Fruit fly (Drosophila melanogaster) whole organism, embryonic: ENCODE measurements around the gene CG31661.

Experiments used
- CG10209 ChIP-seq: fragments of 200-800 bp; sonication (Bioruptor generic); optimal IDR thresholded peaks from 3 replicates; lab custom pipeline; 2017; ENCODE audit warnings: missing biosample characterization, mild to moderate bottlenecking, missing genetic modification characterization, missing genetic modification reagents
- CG13624 ChIP-seq: fragments of 200-800 bp; sonication (Bioruptor generic); optimal IDR thresholded peaks from 2 replicates; lab custom pipeline; 2016; ENCODE audit warnings: missing biosample characterization, missing genetic modification characterization
- CG14014 ChIP-seq: fragments of 200-800 bp; sonication (Bioruptor generic); IDR thresholded peaks from 2 replicates; pipeline ENCODE4 v1.3.6; 2022; ENCODE audit warnings: missing biosample characterization, missing genetic modification characterization
- CG14441 ChIP-seq: fragments of 200-800 bp; sonication (Bioruptor generic); IDR thresholded peaks from 2 replicates; pipeline ENCODE4 v1.3.6; 2022; ENCODE audit warnings: missing biosample characterization, missing genetic modification characterization
- CG14710 ChIP-seq: fragments of 200-800 bp; sonication (Bioruptor generic); optimal IDR thresholded peaks from 3 replicates; lab custom pipeline; 2019; ENCODE audit warnings: missing biosample characterization, mild to moderate bottlenecking, missing genetic modification characterization, moderate library complexity
- CG17612 ChIP-seq: fragments of 200-800 bp; sonication (Bioruptor generic); IDR thresholded peaks from 2 replicates; pipeline ENCODE4 v1.3.6; 2022; ENCODE audit warnings: missing biosample characterization, missing genetic modification characterization
- CG18262 ChIP-seq: fragments of 200-800 bp; optimal IDR thresholded peaks from 3 replicates; lab custom pipeline; 2019; ENCODE audit warnings: missing biosample characterization, mild to moderate bottlenecking, missing genetic modification characterization, moderate library complexity
- CG2116 ChIP-seq: fragments of 200-800 bp; sonication (Bioruptor generic); optimal IDR thresholded peaks from 3 replicates; lab custom pipeline; 2018; ENCODE audit warnings: missing biosample characterization, mild to moderate bottlenecking, missing genetic modification characterization
- CG33213 ChIP-seq: fragments of 200-800 bp; sonication (Bioruptor generic); optimal IDR thresholded peaks from 3 replicates; lab custom pipeline; 2016; ENCODE audit warnings: missing biosample characterization, missing genetic modification characterization
- CG6272 ChIP-seq: fragments of 200-800 bp; sonication (Bioruptor generic); IDR thresholded peaks from 2 replicates; pipeline ENCODE4 v1.3.6; 2022; ENCODE audit warnings: missing biosample characterization, missing genetic modification characterization
- CG7745 ChIP-seq: fragments of 200-800 bp; sonication (Bioruptor generic); optimal IDR thresholded peaks from 2 replicates; lab custom pipeline; 2018; ENCODE audit warnings: missing biosample characterization, mild to moderate bottlenecking, missing genetic modification characterization, moderate library complexity
- CG8944 ChIP-seq: fragments of 200-800 bp; sonication (Bioruptor generic); optimal IDR thresholded peaks from 3 replicates; lab custom pipeline; 2016; ENCODE audit warnings: missing biosample characterization, missing genetic modification characterization
- CG9817 ChIP-seq: fragments of 200-800 bp; sonication (Bioruptor generic); optimal IDR thresholded peaks from 2 replicates; lab custom pipeline; 2018; ENCODE audit warnings: missing biosample characterization, mild to moderate bottlenecking, missing genetic modification characterization, moderate library complexity
- CG9932 ChIP-seq: fragments of 200-800 bp; sonication (Bioruptor generic); IDR thresholded peaks from 2 replicates; pipeline ENCODE4 v1.3.6; 2022; ENCODE audit warnings: missing biosample characterization, missing genetic modification characterization
- CoRest ChIP-seq: fragments of 200-800 bp; sonication (Bioruptor generic); optimal IDR thresholded peaks from 3 replicates; lab custom pipeline; 2018; ENCODE audit warnings: missing biosample characterization, mild to moderate bottlenecking, missing genetic modification characterization, moderate library complexity
- Dbx ChIP-seq: fragments of 200-800 bp; sonication (Bioruptor generic); IDR thresholded peaks from 3 replicates; pipeline ENCODE4 v1.3.6; 2022; ENCODE audit warnings: missing biosample characterization, missing genetic modification characterization
- Dek ChIP-seq: fragments of 200-800 bp; sonication (Bioruptor generic); optimal IDR thresholded peaks from 3 replicates; lab custom pipeline; 2019; ENCODE audit warnings: missing biosample characterization, mild to moderate bottlenecking, missing genetic modification characterization, moderate library complexity
- Doc3 ChIP-seq: fragments of 200-800 bp; sonication (Bioruptor generic); IDR thresholded peaks from 3 replicates; pipeline ENCODE4 v1.3.6; 2022; ENCODE audit warnings: missing biosample characterization, missing genetic modification characterization; ENCODE audit not compliant: partially characterized antibody
- HLH4C ChIP-seq: fragments of 200-800 bp; sonication (Bioruptor generic); IDR thresholded peaks from 3 replicates; pipeline ENCODE4 v1.3.6; 2022; ENCODE audit warnings: missing biosample characterization, missing genetic modification characterization; ENCODE audit not compliant: partially characterized antibody
- Hsf ChIP-seq: fragments of 200-800 bp; sonication (Bioruptor generic); optimal IDR thresholded peaks from 3 replicates; lab custom pipeline; 2016; ENCODE audit warnings: missing biosample characterization, missing genetic modification characterization
- Lim3 ChIP-seq: fragments of 200-800 bp; sonication (Bioruptor generic); IDR thresholded peaks from 2 replicates; pipeline ENCODE4 v1.3.6; 2022; ENCODE audit warnings: missing biosample characterization, missing genetic modification characterization
- Myb ChIP-seq: fragments of 200-800 bp; sonication (Bioruptor generic); optimal IDR thresholded peaks from 2 replicates; lab custom pipeline; 2016; ENCODE audit warnings: missing biosample characterization, missing genetic modification characterization
- NfI ChIP-seq: fragments of 200-800 bp; sonication (Bioruptor generic); optimal IDR thresholded peaks from 3 replicates; lab custom pipeline; 2018; ENCODE audit warnings: missing biosample characterization, mild to moderate bottlenecking, missing genetic modification characterization, moderate library complexity
- Rfx ChIP-seq: fragments of 200-800 bp; sonication (Bioruptor generic); IDR thresholded peaks from 2 replicates; pipeline ENCODE4 v1.3.6; 2022; ENCODE audit warnings: missing biosample characterization, missing genetic modification characterization
- Vsx1 ChIP-seq: fragments of 200-800 bp; sonication (Bioruptor generic); optimal IDR thresholded peaks from 2 replicates; lab custom pipeline; 2017; ENCODE audit warnings: missing biosample characterization, mild to moderate bottlenecking, missing genetic modification characterization, missing genetic modification reagents
- Xbp1 ChIP-seq: fragments of 200-800 bp; sonication (Bioruptor generic); optimal IDR thresholded peaks from 3 replicates; lab custom pipeline; 2016; ENCODE audit warnings: missing biosample characterization, mild to moderate bottlenecking, missing genetic modification characterization
- YL-1 ChIP-seq: fragments of 200-800 bp; sonication (Bioruptor generic); optimal IDR thresholded peaks from 3 replicates; lab custom pipeline; 2017; ENCODE audit warnings: missing biosample characterization, mild to moderate bottlenecking, missing genetic modification characterization
- bsh ChIP-seq, 2 experiments: fragments of 200-800 bp; sonication (Bioruptor generic); optimal IDR thresholded peaks; 2 replicates each; lab custom pipeline; 2017 to 2018; ENCODE audit warnings: mild to moderate bottlenecking in 2 of 2, missing biosample characterization in 2 of 2, missing genetic modification characterization in 2 of 2, moderate library complexity in 1 of 2
- cad ChIP-seq: fragments of >200 bp; optimal IDR thresholded peaks from 2 replicates; lab custom pipeline; 2017; ENCODE audit warnings: missing biosample characterization, missing genetic modification characterization
- cas ChIP-seq: fragments of 200-800 bp; sonication (Bioruptor generic); IDR thresholded peaks from 2 replicates; pipeline ENCODE4 v1.3.6; 2022; ENCODE audit warnings: missing biosample characterization, missing genetic modification characterization
- chn ChIP-seq: fragments of 200-800 bp; sonication (Bioruptor generic); optimal IDR thresholded peaks from 2 replicates; lab custom pipeline; 2016; ENCODE audit warnings: missing biosample characterization, missing genetic modification characterization
- corto ChIP-seq: fragments of 200-800 bp; sonication (Bioruptor generic); optimal IDR thresholded peaks from 2 replicates; lab custom pipeline; 2016; ENCODE audit warnings: missing biosample characterization, mild to moderate bottlenecking, missing genetic modification characterization, moderate library complexity
- dan ChIP-seq: fragments of 200-800 bp; sonication (Bioruptor generic); IDR thresholded peaks from 2 replicates; pipeline ENCODE4 v1.3.6; 2022; ENCODE audit warnings: missing biosample characterization, missing genetic modification characterization
- dm ChIP-seq: fragments of 200-800 bp; sonication (Bioruptor generic); optimal IDR thresholded peaks from 3 replicates; lab custom pipeline; 2016; ENCODE audit warnings: missing biosample characterization, missing genetic modification characterization
- emc ChIP-seq: fragments of 200-800 bp; sonication (Bioruptor generic); optimal IDR thresholded peaks from 2 replicates; lab custom pipeline; 2016; ENCODE audit warnings: missing biosample characterization, missing genetic modification characterization
- ftz-f1 ChIP-seq: fragments of 200-800 bp; sonication (Bioruptor generic); optimal IDR thresholded peaks from 2 replicates; lab custom pipeline; 2016; ENCODE audit warnings: missing biosample characterization, missing genetic modification characterization
- gro ChIP-seq: fragments of 200-800 bp; sonication (Bioruptor generic); optimal IDR thresholded peaks from 2 replicates; lab custom pipeline; 2016; ENCODE audit warnings: missing biosample characterization, missing genetic modification characterization
- ham ChIP-seq: fragments of 200-800 bp; sonication (Bioruptor generic); IDR thresholded peaks from 2 replicates; pipeline ENCODE4 v1.3.6; 2022; ENCODE audit warnings: missing biosample characterization, missing genetic modification characterization
- hbn ChIP-seq: fragments of 200-800 bp; sonication (Bioruptor generic); IDR thresholded peaks from 2 replicates; pipeline ENCODE4 v1.3.6; 2022; ENCODE audit warnings: missing biosample characterization, missing genetic modification characterization; ENCODE audit not compliant: partially characterized antibody
- ken ChIP-seq: fragments of 200-800 bp; sonication (Bioruptor generic); IDR thresholded peaks from 3 replicates; pipeline ENCODE4 v1.3.6; 2022; ENCODE audit warnings: missing biosample characterization, missing genetic modification characterization
- knrl ChIP-seq: fragments of 200-800 bp; sonication (Bioruptor generic); IDR thresholded peaks from 3 replicates; pipeline ENCODE4 v1.3.6; 2022; ENCODE audit warnings: missing biosample characterization, missing genetic modification characterization; ENCODE audit not compliant: partially characterized antibody
- nom ChIP-seq: fragments of 200-800 bp; sonication (Bioruptor generic); optimal IDR thresholded peaks from 2 replicates; lab custom pipeline; 2017; ENCODE audit warnings: missing biosample characterization, missing genetic modification characterization, mild to moderate bottlenecking, moderate library complexity, missing genetic modification reagents
- onecut ChIP-seq: fragments of 200-800 bp; sonication (Bioruptor generic); IDR thresholded peaks from 2 replicates; pipeline ENCODE4 v1.3.6; 2022; ENCODE audit warnings: missing biosample characterization, missing genetic modification characterization
- sd ChIP-seq: fragments of 200-800 bp; sonication (Bioruptor generic); optimal IDR thresholded peaks from 3 replicates; lab custom pipeline; 2018; ENCODE audit warnings: missing biosample characterization, mild to moderate bottlenecking, missing genetic modification characterization, moderate library complexity
- shn ChIP-seq: fragments of 200-800 bp; sonication (Bioruptor generic); optimal IDR thresholded peaks from 3 replicates; lab custom pipeline; 2016; ENCODE audit warnings: missing biosample characterization, missing genetic modification characterization
- sim ChIP-seq: fragments of 200-800 bp; sonication (Bioruptor generic); IDR thresholded peaks from 2 replicates; pipeline ENCODE4 v1.3.6; 2022; ENCODE audit warnings: missing biosample characterization, missing genetic modification characterization
- sisA ChIP-seq: fragments of 200-800 bp; sonication (Bioruptor generic); IDR thresholded peaks from 2 replicates; pipeline ENCODE4 v1.3.6; 2022; ENCODE audit warnings: missing biosample characterization, missing genetic modification characterization
- tin ChIP-seq: fragments of 200-800 bp; sonication (Bioruptor generic); optimal IDR thresholded peaks from 3 replicates; lab custom pipeline; 2016; ENCODE audit warnings: missing biosample characterization, missing genetic modification characterization
- tio ChIP-seq: fragments of 200-800 bp; sonication (Bioruptor generic); optimal IDR thresholded peaks from 2 replicates; lab custom pipeline; 2017; ENCODE audit warnings: missing biosample characterization, missing genetic modification characterization, inconsistent platforms
- unpg ChIP-seq: fragments of 200-800 bp; sonication (Bioruptor generic); optimal IDR thresholded peaks from 3 replicates; lab custom pipeline; 2018; ENCODE audit warnings: missing biosample characterization, mild to moderate bottlenecking, missing genetic modification characterization, moderate library complexity

The CG31661 gene

dm6 chr2L:1491791-1492345 is 5.2 kb upstream of the CG31661 start, which contains the start of gene CG31928 (continued):
- TF ChIP-seq CG10209 (GFP tag; lab: Kevin White, UChicago) (no peak), CG9817 (tag; lab: Kevin White, UChicago) (peak; percentile 32), bsh (GFP tag; optimal IDR thresholded peaks at IDR 0.05; lab: Kevin White, UChicago) (no peak), sim (GFP tag; lab: Robert Waterston, UW) (no peak), onecut (GFP tag; lab: Robert Waterston, UW) (no peak), tio (no peak), Myb (GFP tag; lab: Kevin White, UChicago) (peak; percentile 9), Dek (peak; percentile 5), dan (GFP tag; lab: Robert Waterston, UW) (no peak), cas (GFP tag; lab: Robert Waterston, UW) (no peak), CG14014 (GFP tag; lab: Robert Waterston, UW) (0 out of 2 replicates have a peak, but pooled peaks have one; percentile 6), sd (tag; lab: Kevin White, UChicago) (no peak), emc (GFP tag; lab: Kevin White, UChicago) (no peak), Doc3 (GFP tag; lab: Robert Waterston, UW) (no peak), chn (GFP tag; lab: Kevin White, UChicago) (no peak), YL-1 (GFP tag; lab: Kevin White, UChicago) (no peak), CoRest (peak; percentile 27), Hsf (GFP tag; lab: Kevin White, UChicago) (peak; percentile 20), CG14441 (GFP tag; lab: Robert Waterston, UW) (peak; percentile 17; the same call in 1 of the 2 replicates), gro (GFP tag; lab: Kevin White, UChicago) (no peak), Rfx (GFP tag; lab: Robert Waterston, UW) (peak; percentile 72), sisA (0 out of 2 replicates have a peak, but pooled peaks have one; percentile 15), CG6272 (GFP tag; lab: Robert Waterston, UW) (0 out of 2 replicates have a peak, but pooled peaks have one; percentile 8), corto (GFP tag; lab: Kevin White, UChicago) (no peak), CG17612 (GFP tag; lab: Robert Waterston, UW) (no peak), CG7745 (tag; lab: Kevin White, UChicago) (no peak), cad (GFP tag; lab: Kevin White, UChicago) (no peak), Xbp1 (GFP tag; lab: Kevin White, UChicago) (peak; percentile 63), CG33213 (GFP tag; lab: Kevin White, UChicago) (peak; percentile 11), unpg (GFP tag; lab: Kevin White, UChicago) (no peak), NfI (GFP tag; lab: Kevin White, UChicago) (peak; percentile 20), CG14710 (tag; lab: Kevin White, UChicago) (peak; percentile 10), Lim3 (GFP tag; lab: Robert Waterston, UW) (no peak), Dbx (GFP tag; lab: Robert Waterston, UW) (peak; percentile 47; the same call in 1 of the 3 replicates), Vsx1 (GFP tag; lab: Kevin White, UChicago) (no peak), shn (GFP tag; lab: Kevin White, UChicago) (no peak), ham (GFP tag; lab: Robert Waterston, UW) (no peak), tin (GFP tag; lab: Kevin White, UChicago) (peak; percentile 39), ftz-f1 (GFP tag; lab: Kevin White, UChicago) (no peak), CG2116 (GFP tag; lab: Kevin White, UChicago) (peak; percentile 9), ken (GFP tag; lab: Robert Waterston, UW) (peak; percentile 17; the same call in 1 of the 3 replicates), HLH4C (no peak), nom (GFP tag; lab: Kevin White, UChicago) (no peak), dm (GFP tag; lab: Kevin White, UChicago) (no peak), CG18262 (no peak), CG13624 (GFP tag; lab: Kevin White, UChicago) (no peak), knrl (GFP tag; lab: Robert Waterston, UW) (peak; percentile 61; the same call in 2 of the 3 replicates), CG9932 (GFP tag; lab: Robert Waterston, UW) (peak; percentile 41; the same call in 1 of the 2 replicates), CG8944 (peak; percentile 0), hbn (GFP tag; lab: Robert Waterston, UW) (no peak)
